Worm (Caenorhabditis elegans) whole organism, L1 larva: ENCODE measurements around the gene F25H9.2.

Source experiments
- C04F5.9 ChIP-seq: sonication (generic microtip); optimal IDR thresholded peaks from 2 replicates; lab custom pipeline; 2016; ENCODE audit warnings: missing genetic modification characterization, missing compliant biosample characterization
- C34B4.2 ChIP-seq: sonication (generic microtip); optimal IDR thresholded peaks from 2 replicates; lab custom pipeline; 2017; ENCODE audit warnings: mild to moderate bottlenecking, missing genetic modification characterization, missing compliant biosample characterization
- F16B12.6 ChIP-seq: fragments of 150-350 bp; optimal IDR thresholded peaks from 2 replicates; lab custom pipeline; 2014; ENCODE audit warnings: missing biosample characterization, missing genetic modification characterization
- Y116A8C.19 ChIP-seq: sonication (generic microtip); optimal IDR thresholded peaks from 2 replicates; lab custom pipeline; 2016; ENCODE audit warnings: missing compliant biosample characterization, missing genetic modification characterization, borderline replicate concordance
- aly-2 ChIP-seq: fragments of 150-350 bp; optimal IDR thresholded peaks from 2 replicates; lab custom pipeline; 2014; ENCODE audit warnings: missing biosample characterization, missing genetic modification characterization
- ama-1 ChIP-seq: fragments of 150-350 bp; optimal IDR thresholded peaks from 2 replicates; lab custom pipeline; 2014
- blmp-1 ChIP-seq: fragments of 150-350 bp; optimal IDR thresholded peaks from 2 replicates; lab custom pipeline; 2014; ENCODE audit warnings: missing biosample characterization, missing genetic modification characterization
- ceh-82 ChIP-seq, 3 experiments: fragments of 150-350 bp in 1 of 3; sonication (generic microtip) in 2 of 3; optimal IDR thresholded peaks; 2 replicates each; lab custom pipeline; 2014 to 2017; ENCODE audit warnings: missing biosample characterization in 3 of 3, missing genetic modification characterization in 3 of 3
- ceh-88 ChIP-seq: fragments of 200-800 bp; sonication (Bioruptor generic); IDR thresholded peaks from 2 replicates; pipeline ENCODE4 v1.3.6; 2022; ENCODE audit warnings: missing genetic modification characterization, missing compliant biosample characterization
- ces-1 ChIP-seq: fragments of 150-350 bp; optimal IDR thresholded peaks from 2 replicates; lab custom pipeline; 2014; ENCODE audit warnings: missing biosample characterization, missing genetic modification reagents, missing genetic modification characterization
- dpl-1 ChIP-seq, 3 experiments: fragments of 150-350 bp in 2 of 3; sonication (generic microtip) in 1 of 3; optimal IDR thresholded peaks; 2 replicates each; lab custom pipeline; 2014 to 2017; ENCODE audit warnings: missing biosample characterization in 3 of 3, missing genetic modification characterization in 3 of 3, missing genetic modification reagents in 3 of 3
- efl-1 ChIP-seq, 4 experiments: fragments of 150-350 bp; optimal IDR thresholded peaks in 3 of 4; peaks in 1 of 4; 1 replicate in 1 of 4; 2 replicates in 3 of 4; lab custom pipeline; 2014; ENCODE audit warnings: missing biosample characterization in 2 of 4, missing genetic modification characterization in 2 of 4, missing genetic modification reagents in 2 of 4
- efl-3 ChIP-seq: fragments of 200-800 bp; sonication (Bioruptor generic); optimal IDR thresholded peaks from 2 replicates; lab custom pipeline; 2018; ENCODE audit warnings: mild to moderate bottlenecking, missing genetic modification characterization, missing compliant biosample characterization
- fkh-10 ChIP-seq: sonication (generic microtip); optimal IDR thresholded peaks from 2 replicates; lab custom pipeline; 2017; ENCODE audit warnings: missing biosample characterization, missing genetic modification reagents, missing genetic modification characterization
- fos-1 ChIP-seq: fragments of 150-350 bp; optimal IDR thresholded peaks from 2 replicates; lab custom pipeline; 2014; ENCODE audit warnings: missing biosample characterization, missing genetic modification characterization
- grh-1 ChIP-seq: fragments of 200-800 bp; sonication (Bioruptor generic); IDR thresholded peaks from 2 replicates; pipeline ENCODE4 v1.3.6; 2022; ENCODE audit warnings: missing genetic modification reagents, missing genetic modification characterization, missing compliant biosample characterization
- hlh-17 ChIP-seq: fragments of 200-800 bp; sonication (Bioruptor generic); optimal IDR thresholded peaks from 2 replicates; lab custom pipeline; 2018; ENCODE audit warnings: missing genetic modification characterization, mild to moderate bottlenecking, missing compliant biosample characterization, moderate library complexity, borderline replicate concordance
- isw-1 ChIP-seq: fragments of 200-800 bp; sonication (Bioruptor generic); IDR thresholded peaks from 2 replicates; pipeline ENCODE4 v1.3.6; 2022; ENCODE audit warnings: missing genetic modification characterization, missing compliant biosample characterization
- lin-13 ChIP-seq: fragments of 150-350 bp; optimal IDR thresholded peaks from 2 replicates; lab custom pipeline; 2014; ENCODE audit warnings: missing biosample characterization, missing genetic modification reagents, missing genetic modification characterization
- lin-35 ChIP-seq, 2 experiments: fragments of 150-350 bp; optimal IDR thresholded peaks; 2 replicates each; lab custom pipeline; 2014; ENCODE audit warnings: missing biosample characterization in 2 of 2, missing genetic modification characterization in 2 of 2, missing genetic modification reagents in 2 of 2
- lin-39 ChIP-seq: fragments of 150-350 bp; optimal IDR thresholded peaks from 2 replicates; lab custom pipeline; 2014; ENCODE audit warnings: missing biosample characterization, missing genetic modification reagents, missing genetic modification characterization
- lsy-2 ChIP-seq, 2 experiments: fragments of 150-350 bp; optimal IDR thresholded peaks; 2 replicates each; lab custom pipeline; 2014; ENCODE audit warnings: missing biosample characterization in 2 of 2, missing genetic modification characterization in 2 of 2
- mep-1 ChIP-seq: fragments of 150-350 bp; optimal IDR thresholded peaks from 2 replicates; lab custom pipeline; 2014; ENCODE audit warnings: missing biosample characterization, missing genetic modification characterization
- nhr-11 ChIP-seq: fragments of 150-350 bp; optimal IDR thresholded peaks from 2 replicates; lab custom pipeline; 2014; ENCODE audit warnings: missing biosample characterization, missing genetic modification characterization
- nhr-12 ChIP-seq: sonication (generic microtip); optimal IDR thresholded peaks from 2 replicates; lab custom pipeline; 2017; ENCODE audit warnings: missing biosample characterization, missing genetic modification characterization
- nhr-19 ChIP-seq: fragments of 200-800 bp; sonication (Bioruptor generic); conservative IDR thresholded peaks from 2 replicates; pipeline ENCODE4 v1.3.6; 2022; ENCODE audit warnings: missing genetic modification characterization, missing compliant biosample characterization
- nhr-28 ChIP-seq: fragments of 150-350 bp; optimal IDR thresholded peaks from 2 replicates; lab custom pipeline; 2014; ENCODE audit warnings: missing biosample characterization, missing genetic modification characterization
- nhr-47 ChIP-seq: sonication (generic microtip); optimal IDR thresholded peaks from 2 replicates; lab custom pipeline; 2016; ENCODE audit warnings: mild to moderate bottlenecking, missing genetic modification characterization, moderate library complexity, missing compliant biosample characterization
- nhr-85 ChIP-seq: sonication (generic microtip); peaks from one replicate; lab custom pipeline; 2016; ENCODE audit warnings: missing genetic modification characterization, inconsistent platforms, missing compliant biosample characterization
- nhr-90 ChIP-seq: sonication (generic microtip); optimal IDR thresholded peaks from 2 replicates; lab custom pipeline; 2016; ENCODE audit warnings: mild to moderate bottlenecking, missing genetic modification characterization, missing compliant biosample characterization; ENCODE audit not compliant: poor library complexity
- pqm-1 ChIP-seq: sonication (generic microtip); optimal IDR thresholded peaks from 3 replicates; lab custom pipeline; 2017; ENCODE audit warnings: missing biosample characterization, missing genetic modification characterization
- skn-1 ChIP-seq: fragments of 150-350 bp; optimal IDR thresholded peaks from 2 replicates; lab custom pipeline; 2014; ENCODE audit warnings: missing biosample characterization, missing genetic modification characterization
- snpc-4 ChIP-seq: fragments of 150-350 bp; optimal IDR thresholded peaks from 2 replicates; lab custom pipeline; 2014; ENCODE audit warnings: missing biosample characterization, missing genetic modification characterization
- sox-4 ChIP-seq: sonication (generic microtip); optimal IDR thresholded peaks from 2 replicates; lab custom pipeline; 2016; ENCODE audit warnings: missing genetic modification characterization, missing compliant biosample characterization
- sptf-1 ChIP-seq: fragments of 150-350 bp; optimal IDR thresholded peaks from 2 replicates; lab custom pipeline; 2014; ENCODE audit warnings: missing biosample characterization, missing genetic modification characterization
- tbx-2 ChIP-seq: sonication (generic microtip); optimal IDR thresholded peaks from 2 replicates; lab custom pipeline; 2016; ENCODE audit warnings: missing genetic modification characterization, missing compliant biosample characterization
- unc-30 ChIP-seq: sonication (generic microtip); optimal IDR thresholded peaks from 2 replicates; lab custom pipeline; 2017; ENCODE audit warnings: missing biosample characterization, missing genetic modification characterization
- unc-62 ChIP-seq: fragments of 150-350 bp; optimal IDR thresholded peaks from 2 replicates; lab custom pipeline; 2014; ENCODE audit warnings: missing biosample characterization, missing genetic modification reagents, missing genetic modification characterization
- zag-1 ChIP-seq: fragments of 150-350 bp; optimal IDR thresholded peaks from 2 replicates; lab custom pipeline; 2014; ENCODE audit warnings: missing biosample characterization, missing genetic modification characterization
- ztf-11 ChIP-seq, 2 experiments: sonication (generic microtip); optimal IDR thresholded peaks; 2 replicates each; lab custom pipeline; 2016 to 2017; ENCODE audit warnings: missing genetic modification characterization in 2 of 2, missing biosample characterization in 1 of 2, missing compliant biosample characterization in 1 of 2

The F25H9.2 gene

ce11 chrV:13423045-13423444 is 34.8 kb upstream of the F25H9.2 start, which contains the start of gene srv-9:
Gene srv-9, minus strand, starts transcription at chrV:13423145.
- no peak for TF ChIP-seq sox-4
- no peak for TF ChIP-seq nhr-28 (tag; lab: Kevin White, UChicago)
- TF ChIP-seq ztf-11 (tag; optimal IDR thresholded peaks at IDR 0.05; lab: Kevin White, UChicago), result no peak
- no peak for TF ChIP-seq skn-1
- TF ChIP-seq nhr-11 (tag; lab: Kevin White, UChicago), result no peak
- TF ChIP-seq fkh-10 (GFP tag; lab: Kevin White, UChicago), result no peak
- TF ChIP-seq Y116A8C.19, result no peak
- no peak for TF ChIP-seq nhr-12 (tag; lab: Kevin White, UChicago)

- TF ChIP-seq grh-1 (GFP tag; lab: Robert Waterston, UW) (no peak), nhr-47 (no peak), zag-1 (tag; lab: Kevin White, UChicago) (no peak), lin-13 (GFP tag; lab: Kevin White, UChicago) (no peak), nhr-28 (tag; lab: Kevin White, UChicago) (no peak), nhr-85 (no peak), F16B12.6 (no peak), snpc-4 (tag; lab: Kevin White, UChicago) (no peak), ces-1 (GFP tag; lab: Kevin White, UChicago) (no peak), ama-1 (lab: Kevin White, UChicago) (no peak), fos-1 (tag; lab: Kevin White, UChicago) (no peak), tbx-2 (tag; lab: Kevin White, UChicago) (no peak), unc-62 (no peak), efl-1 (optimal IDR thresholded peaks at IDR 0.05; lab: Kevin White, UChicago) (no peak), efl-1 (GFP tag; optimal IDR thresholded peaks at IDR 0.05 in 1 of 2; lab: Kevin White, UChicago) (no peak), dpl-1 (GFP tag; optimal IDR thresholded peaks at IDR 0.05; lab: Kevin White, UChicago) (no peak), lin-35 (GFP tag; optimal IDR thresholded peaks at IDR 0.05; lab: Kevin White, UChicago) (no peak), nhr-19 (GFP tag; lab: Robert Waterston, UW) (no peak), C04F5.9 (tag; lab: Kevin White, UChicago) (no peak), lsy-2 (tag; optimal IDR thresholded peaks at IDR 0.05; lab: Kevin White, UChicago) (no peak), nhr-90 (tag; lab: Kevin White, UChicago) (no peak)
Measured at ce11 chrV:13423608-13424007, 34.3 kb upstream of the F25H9.2 start, which contains the start of gene srv-10. Gene srv-10, plus strand, starts transcription at chrV:13423908.

- TF ChIP-seq efl-3 (no peak), nhr-28 (tag; lab: Kevin White, UChicago) (no peak), skn-1 (no peak), lin-39 (no peak), mep-1 (no peak), ces-1 (GFP tag; lab: Kevin White, UChicago) (no peak), isw-1 (no peak), blmp-1 (tag; lab: Kevin White, UChicago) (no peak), unc-30 (tag; lab: Kevin White, UChicago) (no peak), C34B4.2 (tag; lab: Kevin White, UChicago) (no peak), aly-2 (tag; lab: Kevin White, UChicago) (no peak), sptf-1 (no peak), F16B12.6 (no peak), hlh-17 (GFP tag; lab: Kevin White, UChicago) (no peak), ceh-88 (GFP tag; lab: Robert Waterston, UW) (no peak), ceh-82 (tag; optimal IDR thresholded peaks at IDR 0.05; lab: Kevin White, UChicago) (no peak), pqm-1 (no peak), Y116A8C.19 (no peak)
Measured at ce11 chrV:13426764-13427163, 31.1 kb upstream of the F25H9.2 start, which contains the start of gene srd-18. Gene srd-18, minus strand, starts transcription at chrV:13426864.
